Fruit fly (Drosophila melanogaster) Kc167 (cell line): Measurements from ENCODE around the gene Pif1B.

ENCODE experiments used
- Myc ChIP-seq: fragments of >200 bp; optimal IDR thresholded peaks from 2 replicates; lab custom pipeline; 2017; ENCODE audit warnings: missing external identifiers
- Sin3A ChIP-seq: fragments of >200 bp; optimal IDR thresholded peaks from 2 replicates; lab custom pipeline; 2018; ENCODE audit warnings: missing external identifiers
- h ChIP-seq: fragments of >200 bp; optimal IDR thresholded peaks from 3 replicates; lab custom pipeline; 2018; ENCODE audit warnings: missing external identifiers
- insv ChIP-seq: fragments of >200 bp; optimal IDR thresholded peaks from 3 replicates; lab custom pipeline; 2018; ENCODE audit warnings: missing external identifiers
- psq ChIP-seq: fragments of >200 bp; optimal IDR thresholded peaks from 2 replicates; lab custom pipeline; 2017; ENCODE audit warnings: missing external identifiers
- ttk ChIP-seq: sonication (Bioruptor generic); optimal IDR thresholded peaks from 2 replicates; lab custom pipeline; 2017; ENCODE audit warnings: missing external identifiers

The Pif1B gene

DNA sequence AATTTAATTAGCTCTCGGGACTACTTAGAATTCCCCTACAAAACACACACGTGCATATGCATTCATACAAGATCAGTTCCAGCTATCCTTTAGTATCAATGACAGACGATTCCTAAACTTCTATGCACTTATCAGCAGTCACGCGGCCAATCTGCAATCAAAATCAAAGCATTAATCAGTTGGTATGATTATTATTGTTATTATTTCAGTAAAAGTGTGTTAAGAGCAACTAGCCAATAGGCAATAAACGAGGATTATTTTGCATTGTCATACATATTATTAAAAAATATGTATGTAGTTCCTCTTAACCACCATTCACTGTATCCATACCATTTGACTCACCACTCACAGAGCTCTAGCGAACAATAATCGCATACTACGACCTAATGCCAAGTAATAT, 21.9 kb upstream of the Pif1B start:
- TF ChIP-seq Sin3A (lab: Kevin White, UChicago): no peak
- no peak for TF ChIP-seq psq
- TF ChIP-seq h (lab: Kevin White, UChicago): no peak
- TF ChIP-seq Myc: no peak
- no peak for TF ChIP-seq insv (lab: Kevin White, UChicago)
- TF ChIP-seq ttk (lab: Kevin White, UChicago): no peak

DNA sequence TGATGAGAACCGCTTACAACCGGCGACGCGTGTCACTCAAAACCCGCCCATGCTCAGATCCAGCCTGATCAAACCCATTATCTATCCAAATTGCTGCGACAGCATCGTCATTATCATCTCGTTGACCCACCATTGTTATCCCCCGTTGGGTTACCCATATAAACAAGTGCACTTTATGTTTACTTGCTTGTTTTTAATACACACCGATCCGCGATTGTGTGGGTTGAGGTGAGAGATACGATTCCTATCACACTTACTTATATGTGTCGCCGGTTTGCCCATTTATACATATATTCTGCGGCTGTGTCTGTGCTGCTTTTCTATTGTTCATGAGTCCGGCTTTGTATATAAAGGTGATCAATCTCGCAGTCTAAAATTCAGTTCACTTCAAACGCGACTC, 20.6 kb upstream of the Pif1B start, which contains the start of gene CG8369:
Gene CG8369, plus strand, starts transcription at position 386 of the 400 bp plus-strand sequence.
- TF ChIP-seq Myc: no peak
- TF ChIP-seq insv (lab: Kevin White, UChicago): no peak
- TF ChIP-seq ttk (lab: Kevin White, UChicago): no peak
- TF ChIP-seq Sin3A (lab: Kevin White, UChicago): no peak
- no peak for TF ChIP-seq psq
- no peak for TF ChIP-seq h (lab: Kevin White, UChicago)

DNA sequence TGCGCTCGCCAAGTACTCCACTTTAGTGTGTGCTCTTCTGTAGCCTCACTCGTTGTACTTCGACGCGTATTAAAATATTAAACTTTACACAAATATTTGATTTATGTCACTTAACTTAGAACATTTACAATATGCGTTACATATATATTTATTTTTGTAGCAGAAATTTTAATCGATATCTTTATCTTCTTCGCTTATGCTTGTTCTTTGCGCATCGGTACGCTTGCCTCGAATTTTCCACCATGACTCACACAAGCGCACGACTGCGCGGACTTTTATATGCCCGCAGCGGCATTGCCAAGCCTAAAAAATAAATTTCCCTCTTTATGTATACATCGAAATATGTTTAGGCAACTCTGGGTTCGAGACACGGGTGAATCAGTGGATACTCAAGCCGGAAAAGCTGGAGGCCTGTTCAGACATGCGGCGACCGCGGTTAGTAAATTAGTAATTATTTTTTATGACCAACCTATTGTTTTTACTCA, 19.5 kb upstream of the Pif1B start, which contains the start of gene aqz:
Gene aqz, minus strand, starts transcription at position 255 of the 485 bp plus-strand sequence.
- TF ChIP-seq ttk (lab: Kevin White, UChicago) (no peak), h (lab: Kevin White, UChicago) (no peak), Sin3A (lab: Kevin White, UChicago) (no peak), Myc (no peak)

DNA sequence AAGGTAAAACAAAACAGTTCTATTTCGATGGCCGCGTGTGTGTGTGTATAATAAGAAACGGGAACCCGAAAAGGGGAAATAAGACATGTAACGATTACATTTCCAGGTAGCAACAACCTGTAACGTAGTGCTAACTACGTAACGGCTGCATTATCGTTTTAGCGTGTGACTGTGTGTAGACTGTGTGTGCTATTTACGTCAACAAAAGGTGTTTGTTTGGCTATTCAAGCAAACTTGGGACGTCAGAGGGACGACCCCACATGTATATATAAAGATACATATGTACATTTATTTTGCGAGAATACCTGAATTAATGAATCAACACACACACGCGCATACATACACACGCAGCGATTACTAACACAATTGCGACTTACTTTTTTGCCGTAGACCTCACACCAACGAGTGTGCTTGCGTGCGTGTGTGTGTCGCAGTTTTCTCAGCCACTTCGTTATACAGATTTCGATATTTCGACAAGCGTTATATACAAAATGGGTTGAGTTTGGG, 18.6 kb upstream of the Pif1B start:
- TF ChIP-seq ttk (lab: Kevin White, UChicago): no peak
- TF ChIP-seq psq: no peak
- no peak for TF ChIP-seq insv (lab: Kevin White, UChicago)
- TF ChIP-seq Myc: no peak
- TF ChIP-seq h (lab: Kevin White, UChicago): no peak
- TF ChIP-seq Sin3A (lab: Kevin White, UChicago): no peak

DNA sequence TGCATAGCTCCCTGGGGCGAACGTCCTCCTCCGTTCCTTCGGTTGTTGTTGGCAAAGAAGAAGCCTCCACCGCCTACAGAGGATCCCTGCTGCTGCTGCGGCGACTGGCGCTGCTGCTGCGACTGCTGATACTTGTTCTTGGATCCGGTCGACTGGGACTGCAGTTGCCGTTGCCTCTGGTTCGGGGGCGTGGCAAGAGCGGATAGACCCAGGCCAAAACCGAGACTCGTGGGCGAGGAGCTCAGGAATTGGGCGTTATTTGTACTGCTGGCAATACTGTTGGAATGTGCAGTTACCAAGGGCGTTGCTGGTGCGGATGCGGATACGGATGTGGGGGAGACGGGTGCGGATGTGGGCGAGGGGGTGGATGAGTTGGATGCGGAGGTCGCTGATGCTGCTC, 17.3 kb upstream of the Pif1B start:
- TF ChIP-seq insv (lab: Kevin White, UChicago) (no peak), ttk (lab: Kevin White, UChicago) (peak; percentile 98)

DNA sequence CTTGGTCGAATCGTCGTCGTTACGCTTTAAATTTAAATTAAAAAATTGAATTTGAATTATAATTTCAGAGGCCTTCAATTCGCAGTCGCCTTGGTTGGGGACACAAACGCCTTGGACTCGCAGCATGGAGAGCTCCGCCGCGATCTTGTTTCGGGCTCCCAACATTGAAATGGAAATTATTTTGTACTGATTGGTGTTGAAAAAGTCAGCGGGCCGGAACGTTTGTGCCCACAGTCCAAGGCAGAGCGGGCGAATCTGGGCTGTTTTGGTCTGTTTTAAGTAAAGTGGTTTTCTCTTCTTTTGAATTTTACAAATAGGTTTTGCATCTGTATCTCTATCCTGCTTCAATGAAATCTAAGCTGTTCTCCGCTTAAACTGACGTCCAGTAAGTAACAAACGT, 14.1 kb upstream of the Pif1B start:
- TF ChIP-seq h (lab: Kevin White, UChicago) (no peak), insv (lab: Kevin White, UChicago) (no peak), ttk (lab: Kevin White, UChicago) (no peak), Myc (no peak), psq (no peak), Sin3A (lab: Kevin White, UChicago) (no peak)

DNA sequence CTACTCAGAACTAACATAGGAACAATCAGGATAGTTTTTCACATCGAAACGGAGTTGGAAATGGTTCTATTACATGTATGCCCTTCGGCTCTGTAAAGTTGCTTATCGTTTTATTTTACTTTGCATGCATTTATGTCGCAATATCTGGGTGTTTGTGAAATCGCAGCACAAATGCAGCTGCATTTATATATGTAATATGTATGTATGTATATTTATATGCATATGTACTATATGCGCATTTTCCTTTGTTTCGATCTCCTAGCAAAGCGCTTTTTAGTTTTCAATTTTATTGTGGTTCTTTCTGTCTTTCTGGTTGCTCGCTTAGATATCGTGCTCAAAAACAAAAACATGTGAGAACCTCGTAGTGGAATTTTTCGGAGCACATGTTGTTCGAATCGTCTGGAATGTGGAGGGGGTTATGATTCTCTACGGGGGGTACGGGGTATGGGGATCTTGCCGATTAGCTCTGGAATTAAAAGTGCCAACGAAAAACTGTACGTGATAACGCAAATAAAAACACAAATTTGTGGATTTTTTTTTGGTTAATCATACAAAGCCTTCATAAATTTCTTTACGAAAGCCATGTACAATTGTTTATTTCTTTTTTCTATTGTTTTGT, 13.2 kb upstream of the Pif1B start:
- no peak for TF ChIP-seq Myc
- no peak for TF ChIP-seq psq
- TF ChIP-seq insv (lab: Kevin White, UChicago): no peak
- no peak for TF ChIP-seq ttk (lab: Kevin White, UChicago)
- TF ChIP-seq h (lab: Kevin White, UChicago): no peak
- TF ChIP-seq Sin3A (lab: Kevin White, UChicago): no peak

DNA sequence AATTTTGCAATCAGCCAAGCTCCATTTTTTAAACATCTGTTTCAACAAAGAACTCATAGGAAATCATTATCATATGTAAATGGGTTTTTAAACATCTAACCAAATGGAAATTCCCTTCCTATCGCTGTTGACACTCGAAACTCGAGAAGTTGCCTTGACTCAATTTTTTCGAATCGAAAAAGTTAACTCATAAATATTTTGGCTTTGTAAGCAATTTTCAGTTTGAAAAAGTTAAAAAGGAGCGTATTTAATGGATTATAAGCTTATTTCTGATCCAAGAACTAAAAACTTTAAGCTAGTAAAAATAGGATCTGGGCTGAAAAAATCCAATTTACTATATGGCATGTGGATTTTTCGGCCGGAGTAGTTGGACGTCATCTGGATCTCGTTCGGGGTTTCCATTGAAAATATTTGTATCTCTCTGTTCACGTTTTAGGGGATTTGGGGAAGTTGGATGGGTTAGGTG, 12.2 kb upstream of the Pif1B start, which contains the start of gene CG9837:
Gene CG9837, minus strand, starts transcription at position 416 of the 466 bp plus-strand sequence.
- TF ChIP-seq Myc (no peak), ttk (lab: Kevin White, UChicago) (no peak)

DNA sequence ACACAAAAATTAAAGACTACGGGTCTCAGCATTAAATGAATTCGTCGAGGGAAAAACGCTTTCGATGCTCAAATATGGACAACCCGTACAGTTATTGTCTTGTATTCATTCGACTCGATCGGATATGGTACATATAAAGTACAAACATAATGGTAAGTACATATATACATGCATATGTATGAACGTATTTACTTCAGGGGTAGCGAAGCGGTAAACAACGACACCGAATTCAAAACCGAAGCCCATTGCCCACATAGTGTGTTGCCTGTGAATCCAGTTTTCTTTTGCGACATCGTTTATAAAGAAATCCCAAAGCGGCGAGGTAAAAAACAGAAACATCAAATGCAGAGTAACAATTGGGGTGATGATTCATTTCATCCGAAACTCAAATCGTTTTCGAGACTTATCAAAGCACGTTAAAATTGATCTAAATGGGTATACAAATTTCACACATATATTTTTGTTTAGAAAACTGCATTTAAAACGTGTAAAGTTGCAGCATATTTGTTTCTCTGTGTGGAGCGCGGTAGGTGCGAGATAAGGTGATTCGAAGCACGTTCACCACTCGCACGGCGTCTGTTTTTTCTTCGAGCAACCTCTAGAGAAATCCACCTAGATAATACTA, 11.5 kb upstream of the Pif1B start:
- no peak for TF ChIP-seq Sin3A (lab: Kevin White, UChicago)
- TF ChIP-seq Myc: no peak
- no peak for TF ChIP-seq ttk (lab: Kevin White, UChicago)
- TF ChIP-seq psq: no peak
- no peak for TF ChIP-seq h (lab: Kevin White, UChicago)
- no peak for TF ChIP-seq insv (lab: Kevin White, UChicago)

DNA sequence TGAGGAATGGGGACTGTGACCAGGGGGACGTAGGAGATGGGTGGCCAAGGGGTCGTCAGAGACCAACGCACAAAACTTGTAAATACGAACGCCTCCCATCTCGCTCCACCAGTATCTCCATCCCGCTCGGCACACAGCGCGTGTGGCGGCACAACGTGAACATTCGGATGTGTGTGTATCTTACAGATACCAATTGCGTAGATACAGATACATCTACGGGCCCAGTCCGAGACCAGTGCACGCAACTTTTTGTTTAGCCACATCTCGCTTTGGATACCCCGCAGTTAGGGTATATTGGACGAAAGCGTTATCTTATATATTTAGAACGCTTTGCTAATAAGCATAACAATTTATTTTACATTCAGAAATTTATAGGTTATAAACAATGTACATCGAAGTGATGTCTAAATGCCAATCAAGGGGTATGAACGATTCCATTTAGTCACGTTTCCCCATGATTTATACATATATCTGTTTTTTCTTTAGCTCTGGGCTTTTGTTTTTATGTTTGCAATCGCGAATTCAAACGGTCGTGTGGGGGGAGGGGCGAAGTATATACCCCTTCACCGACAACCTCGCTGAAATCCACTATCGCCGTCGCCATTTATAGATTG, 10.5 kb upstream of the Pif1B start:
- TF ChIP-seq psq (no peak), insv (lab: Kevin White, UChicago) (no peak), Sin3A (lab: Kevin White, UChicago) (no peak), ttk (lab: Kevin White, UChicago) (no peak), h (lab: Kevin White, UChicago) (no peak), Myc (no peak)

DNA sequence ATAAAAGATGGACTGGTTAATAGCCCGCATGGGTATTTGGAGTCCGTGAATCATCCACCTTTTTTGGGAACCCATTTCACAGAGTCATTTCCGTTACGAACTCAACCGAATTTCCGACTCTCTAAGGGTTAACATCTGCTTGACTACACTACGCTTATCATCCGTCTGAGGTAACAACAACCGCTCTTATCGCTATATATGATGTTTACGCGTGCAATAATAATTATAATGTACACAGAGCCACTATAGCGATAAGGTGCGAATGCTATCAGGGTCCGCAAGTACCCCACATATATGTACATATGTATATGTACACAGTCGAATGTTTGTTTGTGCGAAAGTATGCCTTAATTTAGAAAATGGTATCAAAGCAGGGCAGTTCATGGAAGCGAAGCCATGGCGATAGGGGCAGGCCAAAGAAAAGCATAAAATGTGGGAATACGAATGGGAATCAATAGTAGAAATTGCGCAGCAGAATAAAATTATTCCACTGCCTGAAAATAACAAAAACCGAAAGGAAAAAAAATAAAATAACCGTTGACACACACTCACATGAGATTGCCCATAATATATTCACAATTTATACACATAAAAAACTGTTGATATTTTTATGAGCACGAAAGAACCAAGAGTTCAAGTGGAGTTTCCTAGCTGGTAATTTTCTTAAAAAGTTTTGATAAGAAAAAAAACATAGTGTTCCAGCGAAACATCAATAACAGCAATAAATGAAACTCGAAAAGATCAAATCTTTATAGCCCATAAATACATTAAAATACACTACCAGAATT, 9.6 kb upstream of the Pif1B start:
- no peak for TF ChIP-seq h (lab: Kevin White, UChicago)
- TF ChIP-seq psq: no peak
- no peak for TF ChIP-seq Sin3A (lab: Kevin White, UChicago)
- TF ChIP-seq insv (lab: Kevin White, UChicago): no peak
- TF ChIP-seq ttk (lab: Kevin White, UChicago): no peak
- TF ChIP-seq Myc: no peak
